Worm (Caenorhabditis elegans) whole organism, L3 larva: ENCODE data around the gene C30E1.4.

Experiments
- eor-1 ChIP-seq, 2 experiments: fragments of 150-350 bp; optimal IDR thresholded peaks; 2 replicates each; lab custom pipeline; 2014 to 2018; ENCODE audit warnings: missing biosample characterization in 2 of 2, missing genetic modification characterization in 2 of 2
- jun-1 ChIP-seq: fragments of 150-350 bp; optimal IDR thresholded peaks from 2 replicates; lab custom pipeline; 2014; ENCODE audit warnings: missing biosample characterization, missing genetic modification reagents, missing genetic modification characterization
- mml-1 ChIP-seq: fragments of 150-350 bp; sonication (generic microtip); optimal IDR thresholded peaks from 3 replicates; lab custom pipeline; 2014; ENCODE audit warnings: missing biosample characterization, missing genetic modification characterization
- nfya-1 ChIP-seq: sonication (generic microtip); optimal IDR thresholded peaks from 2 replicates; lab custom pipeline; 2017; ENCODE audit warnings: missing genetic modification characterization, mild to moderate bottlenecking, missing compliant biosample characterization, antibody characterized with exemption, moderate library complexity; ENCODE audit not compliant: insufficient read depth
- nhr-237 ChIP-seq: fragments of 150-350 bp; optimal IDR thresholded peaks from 2 replicates; lab custom pipeline; 2014; ENCODE audit warnings: missing biosample characterization, missing genetic modification characterization
- nhr-25 ChIP-seq: sonication (generic microtip); optimal IDR thresholded peaks from 2 replicates; lab custom pipeline; 2017; ENCODE audit warnings: missing biosample characterization, missing genetic modification characterization
- skn-1 ChIP-seq: fragments of 150-350 bp; optimal IDR thresholded peaks from 2 replicates; lab custom pipeline; 2014; ENCODE audit warnings: missing biosample characterization, missing genetic modification characterization
- unc-62 ChIP-seq: fragments of 150-350 bp; sonication (generic microtip); optimal IDR thresholded peaks from 4 replicates; lab custom pipeline; 2014; ENCODE audit warnings: missing biosample characterization, missing genetic modification reagents, missing genetic modification characterization
- zag-1 ChIP-seq: fragments of 150-350 bp; optimal IDR thresholded peaks from 2 replicates; lab custom pipeline; 2014; ENCODE audit warnings: missing biosample characterization, missing genetic modification characterization

- no peak for TF ChIP-seq eor-1 (tag; optimal IDR thresholded peaks at IDR 0.05; lab: Kevin White, UChicago)
- no peak for TF ChIP-seq nhr-237 (tag; lab: Kevin White, UChicago)
- TF ChIP-seq nfya-1 = no peak
- TF ChIP-seq zag-1 (tag; lab: Kevin White, UChicago) = no peak
- no peak for TF ChIP-seq unc-62
- no peak for TF ChIP-seq skn-1
- TF ChIP-seq nhr-25 = no peak
- no peak for TF ChIP-seq jun-1 (tag; lab: Kevin White, UChicago)
- TF ChIP-seq mml-1 (tag; lab: Kevin White, UChicago) = no peak
Observed at ce11 chrX:16965888-16966287, 42.2 kb downstream of the C30E1.4 start.
